Worm (Caenorhabditis elegans): ENCODE data around the gene wdr-20.

The wdr-20 gene

DNA sequence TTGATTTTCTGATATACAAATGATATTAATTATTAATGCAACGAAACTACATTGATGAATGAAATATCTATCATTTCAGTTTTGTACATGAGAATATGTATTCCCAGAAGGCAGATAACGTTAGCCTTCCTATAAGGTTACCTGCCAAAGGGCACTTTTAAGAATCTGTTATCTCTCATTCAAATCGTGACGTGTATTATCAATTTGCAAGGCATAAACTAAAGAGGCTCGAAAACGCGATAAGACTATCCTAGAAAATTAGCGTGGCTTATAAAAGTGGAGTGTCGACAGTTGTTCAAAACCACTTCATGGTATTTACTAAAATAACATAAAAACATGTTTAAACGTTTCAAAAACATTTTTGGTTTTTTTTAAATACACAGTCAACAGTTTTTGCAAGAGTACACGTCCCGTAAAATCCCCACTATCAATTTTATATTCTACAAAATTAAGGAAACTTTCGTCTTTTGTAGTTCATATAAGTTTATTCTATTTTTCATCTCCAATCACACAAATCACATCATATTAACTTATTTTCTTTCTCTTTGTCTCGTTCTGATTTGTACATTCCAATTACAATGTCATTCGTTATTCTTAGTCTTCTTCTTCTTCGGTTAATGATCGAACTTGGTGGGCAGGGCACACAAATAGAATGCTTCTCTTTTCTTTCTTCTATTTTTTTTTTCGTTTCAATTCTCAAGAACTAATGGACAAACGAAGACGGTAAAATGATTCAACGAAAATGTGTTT, 9.0 kb downstream of the wdr-20 start, which contains the start of gene C08B6.10:
Gene C08B6.10, plus strand, starts transcription at position 700 of the 750 bp plus-strand sequence.
- TF ChIP-seq nhr-129 (tag; optimal IDR thresholded peaks at IDR 0.05) (no peak), fos-1 (tag; optimal IDR thresholded peaks at IDR 0.05) (peak; percentile 20)

DNA sequence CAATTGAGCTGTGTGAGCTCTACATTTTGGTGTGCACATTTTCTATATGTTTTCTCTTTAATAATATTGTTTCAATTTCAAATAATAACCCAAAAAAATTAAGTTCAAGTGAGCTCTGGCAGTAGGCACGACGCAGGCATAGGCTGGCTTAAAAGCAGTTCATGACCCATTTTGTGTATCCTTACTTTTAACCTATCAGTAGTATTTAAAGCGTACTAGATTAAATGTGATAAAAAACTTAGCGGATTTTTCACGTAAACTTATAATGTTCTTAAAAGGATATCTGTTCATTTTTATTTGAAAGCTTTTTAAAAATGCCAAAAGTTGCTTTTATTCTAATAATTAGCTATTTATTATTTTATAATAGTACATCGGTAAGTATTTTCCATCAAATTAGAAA, 10.6 kb downstream of the wdr-20 start, which contains the start of gene C08B6.6:
Gene C08B6.6, plus strand, starts transcription at position 301 of the 400 bp plus-strand sequence.
- no peak for TF ChIP-seq elt-1 (tag; optimal IDR thresholded peaks at IDR 0.05)
- TF ChIP-seq ztf-4 (tag; optimal IDR thresholded peaks at IDR 0.05) = no peak
- TF ChIP-seq snpc-4 (tag; optimal IDR thresholded peaks at IDR 0.05) = no peak
- no peak for TF ChIP-seq gmeb-1 (tag; optimal IDR thresholded peaks at IDR 0.05)
- TF ChIP-seq nhr-10 (tag; optimal IDR thresholded peaks at IDR 0.05) = no peak

DNA sequence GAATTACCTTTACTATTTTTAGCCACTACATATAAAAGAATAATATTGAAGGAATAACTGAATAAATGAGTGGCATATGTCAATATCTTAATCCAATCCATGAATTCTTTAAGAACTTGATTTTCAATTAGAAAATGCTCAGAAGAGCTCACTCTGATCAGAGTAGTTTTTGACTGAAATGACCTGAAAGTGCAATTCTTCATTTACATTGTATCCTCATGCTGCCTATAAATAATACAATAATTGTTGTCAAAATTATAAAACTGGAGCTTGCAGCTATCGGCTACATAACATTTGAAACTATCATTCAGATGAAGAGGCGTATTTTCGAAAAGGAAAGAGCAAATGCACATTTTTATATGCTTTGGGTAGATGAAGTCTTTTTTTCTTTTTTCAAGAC, 11.3 kb downstream of the wdr-20 start, which contains the start of gene srxa-19:
Gene srxa-19, minus strand, starts transcription at position 101 of the 400 bp plus-strand sequence.
- TF ChIP-seq fos-1 (tag; optimal IDR thresholded peaks at IDR 0.05) (no peak), nhr-23 (tag; optimal IDR thresholded peaks at IDR 0.05) (no peak), mab-5 (tag; optimal IDR thresholded peaks at IDR 0.05) (no peak), elt-1 (tag; optimal IDR thresholded peaks at IDR 0.05) (no peak), unc-39 (tag; optimal IDR thresholded peaks at IDR 0.05) (no peak), elt-3 (tag; optimal IDR thresholded peaks at IDR 0.05) (no peak), nhr-11 (tag; optimal IDR thresholded peaks at IDR 0.05) (no peak), sma-9 (GFP tag; optimal IDR thresholded peaks at IDR 0.05) (no peak), sma-9 (tag; optimal IDR thresholded peaks at IDR 0.05) (no peak), aly-2 (tag; optimal IDR thresholded peaks at IDR 0.05) (no peak), ztf-11 (tag; optimal IDR thresholded peaks at IDR 0.05) (no peak), ceh-16 (tag; optimal IDR thresholded peaks at IDR 0.05) (no peak), skn-1 (tag; optimal IDR thresholded peaks at IDR 0.05) (no peak), nhr-77 (tag; optimal IDR thresholded peaks at IDR 0.05) (no peak), dmd-4 (tag; optimal IDR thresholded peaks at IDR 0.05) (no peak)

ce11 chrV:10120898-10121297, 13.1 kb downstream of the wdr-20 start, which contains the start of gene srxa-18:
Gene srxa-18 (minus strand): TSS chrV:10120997.
- TF ChIP-seq ceh-82 (tag; optimal IDR thresholded peaks at IDR 0.05) (no peak), ZK546.5 (tag; optimal IDR thresholded peaks at IDR 0.05) (no peak), nhr-10 (tag; optimal IDR thresholded peaks at IDR 0.05) (no peak), peb-1 (tag; optimal IDR thresholded peaks at IDR 0.05) (no peak), ztf-11 (tag; optimal IDR thresholded peaks at IDR 0.05) (no peak), C34F6.9 (tag; optimal IDR thresholded peaks at IDR 0.05) (no peak), elt-3 (tag; optimal IDR thresholded peaks at IDR 0.05) (no peak), lin-11 (tag; optimal IDR thresholded peaks at IDR 0.05) (no peak), alr-1 (tag; optimal IDR thresholded peaks at IDR 0.05) (no peak), unc-62 (GFP tag; optimal IDR thresholded peaks at IDR 0.05) (no peak), lin-13 (GFP tag; optimal IDR thresholded peaks at IDR 0.05) (no peak), egl-27 (tag; optimal IDR thresholded peaks at IDR 0.05) (no peak), nhr-12 (tag; optimal IDR thresholded peaks at IDR 0.05) (no peak), ama-1 (optimal IDR thresholded peaks at IDR 0.05) (no peak), mab-5 (tag; optimal IDR thresholded peaks at IDR 0.05) (no peak)

ce11 chrV:10117465-10117864, 16.5 kb downstream of the wdr-20 start, which contains the start of gene C08B6.5:
Gene C08B6.5 (plus strand): TSS chrV:10117765.
- TF ChIP-seq mdl-1 (tag; optimal IDR thresholded peaks at IDR 0.05) (no peak), unc-62 (GFP tag; optimal IDR thresholded peaks at IDR 0.05) (no peak)

DNA sequence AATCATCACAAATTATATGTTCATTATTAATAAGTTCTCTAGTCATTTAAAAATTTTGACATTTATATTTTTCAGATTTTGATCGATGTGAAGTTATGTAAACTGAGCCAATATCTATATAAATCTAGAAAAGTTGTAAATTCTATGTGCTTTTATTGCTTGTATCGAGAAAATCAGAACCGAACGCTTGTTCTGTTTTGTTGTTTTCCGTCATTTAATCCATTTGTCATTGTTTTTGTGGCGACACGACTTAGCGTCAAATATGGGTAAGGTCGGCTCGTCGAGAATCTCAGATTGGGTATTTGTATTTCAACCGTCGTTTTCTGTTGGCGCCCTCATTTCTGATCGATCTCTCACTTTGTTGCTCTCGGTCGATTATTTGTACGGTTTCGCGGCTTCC, 19.6 kb downstream of the wdr-20 start, which contains the start of gene cht-5:
Gene cht-5, plus strand, starts transcription at position 301 of the 400 bp plus-strand sequence.
- TF ChIP-seq dmd-4 (tag; optimal IDR thresholded peaks at IDR 0.05) (no peak), peb-1 (tag; optimal IDR thresholded peaks at IDR 0.05) (no peak), nhr-129 (tag; optimal IDR thresholded peaks at IDR 0.05) (no peak), unc-39 (tag; optimal IDR thresholded peaks at IDR 0.05) (no peak), ztf-11 (tag; optimal IDR thresholded peaks at IDR 0.05) (no peak), nhr-25 (tag; optimal IDR thresholded peaks at IDR 0.05) (no peak), F13H6.1 (tag; optimal IDR thresholded peaks at IDR 0.05) (no peak), crh-2 (tag; optimal IDR thresholded peaks at IDR 0.05) (no peak)
